Fruit fly (Drosophila melanogaster) whole organism, wandering third instar larva: Measurements from ENCODE around the gene CG13086.
A peak's percentile ranks its signal among the peaks of the same experiment; 100 is the strongest.

Experiments used
- Abd-B ChIP-seq: fragments of >200 bp; optimal IDR thresholded peaks from 2 replicates; lab custom pipeline; 2017; ENCODE audit warnings: missing biosample characterization, missing genetic modification characterization
- CG32264 ChIP-seq: fragments of 200-800 bp; sonication (Bioruptor generic); optimal IDR thresholded peaks from 2 replicates; lab custom pipeline; 2016; ENCODE audit warnings: missing biosample characterization, missing genetic modification characterization
- CG9705 ChIP-seq: fragments of 200-800 bp; sonication (Bioruptor generic); optimal IDR thresholded peaks from 2 replicates; lab custom pipeline; 2018; ENCODE audit warnings: missing biosample characterization, mild to moderate bottlenecking, missing genetic modification characterization
- CrebA ChIP-seq: fragments of 200-800 bp; sonication (Bioruptor generic); optimal IDR thresholded peaks from 2 replicates; lab custom pipeline; 2016; ENCODE audit warnings: missing biosample characterization, mild to moderate bottlenecking, missing genetic modification characterization, borderline replicate concordance
- Dfd ChIP-seq: fragments of >200 bp; optimal IDR thresholded peaks from 2 replicates; lab custom pipeline; 2017; ENCODE audit warnings: missing biosample characterization, missing genetic modification characterization
- Dif ChIP-seq: fragments of 200-275, 200-300 bp; sonication (Bioruptor generic); optimal IDR thresholded peaks from 2 replicates; lab custom pipeline; 2018; ENCODE audit warnings: missing biosample characterization, missing genetic modification characterization; ENCODE audit not compliant: partially characterized antibody
- GATAd ChIP-seq: sonication (Bioruptor generic); optimal IDR thresholded peaks from 2 replicates; lab custom pipeline; 2016; ENCODE audit warnings: missing biosample characterization, missing genetic modification characterization
- HLH106 ChIP-seq: fragments of 200-800 bp; optimal IDR thresholded peaks from 3 replicates; lab custom pipeline; 2019; ENCODE audit warnings: missing biosample characterization, mild to moderate bottlenecking, missing genetic modification characterization, moderate library complexity
- Hnf4 ChIP-seq: fragments of 200-800 bp; sonication (Bioruptor generic); optimal IDR thresholded peaks from 2 replicates; lab custom pipeline; 2016; ENCODE audit warnings: missing biosample characterization, mild to moderate bottlenecking, missing genetic modification characterization
- Hr78 ChIP-seq: fragments of >200 bp; optimal IDR thresholded peaks from 2 replicates; lab custom pipeline; 2017; ENCODE audit warnings: missing biosample characterization, missing genetic modification characterization
- Hr83 ChIP-seq: fragments of 200-300 bp; sonication (Bioruptor generic); optimal IDR thresholded peaks from 2 replicates; lab custom pipeline; 2016; ENCODE audit warnings: missing biosample characterization, mild to moderate bottlenecking, missing genetic modification characterization, moderate library complexity; ENCODE audit not compliant: poor library complexity, severe bottlenecking
- Jra ChIP-seq: sonication (Bioruptor generic); optimal IDR thresholded peaks from 2 replicates; lab custom pipeline; 2016; ENCODE audit warnings: missing biosample characterization, missing genetic modification characterization
- Mio ChIP-seq: sonication (Bioruptor generic); optimal IDR thresholded peaks from 2 replicates; lab custom pipeline; 2016; ENCODE audit warnings: missing biosample characterization, missing genetic modification characterization
- Myc ChIP-seq: fragments of >200 bp; optimal IDR thresholded peaks from 2 replicates; lab custom pipeline; 2017
- N ChIP-seq: fragments of >200 bp; optimal IDR thresholded peaks from 2 replicates; lab custom pipeline; 2018; ENCODE audit warnings: missing biosample characterization, missing external identifiers, missing genetic modification characterization
- OdsH ChIP-seq: fragments of 200-800 bp; sonication (Bioruptor generic); optimal IDR thresholded peaks from 2 replicates; lab custom pipeline; 2016; ENCODE audit warnings: missing biosample characterization, mild to moderate bottlenecking, missing genetic modification characterization
- Rel ChIP-seq, 2 experiments: fragments of 200-800 bp; sonication (Bioruptor generic) in 1 of 2; optimal IDR thresholded peaks; 2 replicates in 1 of 2; 3 replicates in 1 of 2; lab custom pipeline; 2016 to 2019; ENCODE audit warnings: mild to moderate bottlenecking in 2 of 2, missing biosample characterization in 2 of 2, missing genetic modification characterization in 2 of 2, moderate library complexity in 1 of 2
- Sp1 ChIP-seq: fragments of 200-800 bp; sonication (Bioruptor generic); optimal IDR thresholded peaks from 3 replicates; lab custom pipeline; 2019; ENCODE audit warnings: missing biosample characterization, mild to moderate bottlenecking, missing genetic modification characterization, moderate library complexity
- Vsx2 ChIP-seq: fragments of 200-300, 225-300 bp; sonication (Bioruptor generic); optimal IDR thresholded peaks from 2 replicates; lab custom pipeline; 2018; ENCODE audit warnings: missing biosample characterization, missing genetic modification characterization; ENCODE audit not compliant: partially characterized antibody
- br ChIP-seq: fragments of 200-800 bp; sonication (Bioruptor generic); optimal IDR thresholded peaks from 2 replicates; lab custom pipeline; 2016; ENCODE audit warnings: missing biosample characterization, missing genetic modification characterization
- brk ChIP-seq: fragments of 200-800 bp; sonication (Bioruptor generic); optimal IDR thresholded peaks from 2 replicates; lab custom pipeline; 2016; ENCODE audit warnings: missing biosample characterization, mild to moderate bottlenecking, missing genetic modification characterization
- dl ChIP-seq, 2 experiments: fragments of 175-275, 200-275 bp in 1 of 2; fragments of 200-275 bp in 1 of 2; sonication (Bioruptor generic); optimal IDR thresholded peaks; lab custom pipeline; 2018; ENCODE audit warnings: mild to moderate bottlenecking in 2 of 2, missing biosample characterization in 2 of 2, missing genetic modification characterization in 2 of 2, moderate library complexity in 2 of 2; ENCODE audit not compliant: partially characterized antibody in 2 of 2, insufficient read depth in 1 of 2
- dmrt93B ChIP-seq: fragments of 200-800 bp; sonication (Bioruptor generic); optimal IDR thresholded peaks from 2 replicates; lab custom pipeline; 2018; ENCODE audit warnings: missing biosample characterization, mild to moderate bottlenecking, missing genetic modification characterization
- dsf ChIP-seq: sonication (Bioruptor generic); optimal IDR thresholded peaks from 2 replicates; lab custom pipeline; 2016; ENCODE audit warnings: missing biosample characterization, missing genetic modification characterization, borderline replicate concordance
- ey ChIP-seq: fragments of 200-800 bp; sonication (Bioruptor generic); optimal IDR thresholded peaks from 2 replicates; lab custom pipeline; 2016; ENCODE audit warnings: missing biosample characterization, missing genetic modification characterization
- foxo ChIP-seq, 2 experiments: fragments of 200-800 bp; sonication (Bioruptor generic); optimal IDR thresholded peaks; 2 replicates in 1 of 2; 3 replicates in 1 of 2; lab custom pipeline; 2016 to 2017; ENCODE audit warnings: missing biosample characterization in 2 of 2, missing genetic modification characterization in 2 of 2
- fru ChIP-seq: fragments of 200-800 bp; sonication (Bioruptor generic); optimal IDR thresholded peaks from 3 replicates; lab custom pipeline; 2016; ENCODE audit warnings: missing biosample characterization, mild to moderate bottlenecking, missing genetic modification characterization
- h ChIP-seq: fragments of 200-800 bp; sonication (Bioruptor generic); optimal IDR thresholded peaks from 3 replicates; lab custom pipeline; 2016; ENCODE audit warnings: missing biosample characterization, mild to moderate bottlenecking, missing genetic modification characterization
- jim ChIP-seq: fragments of 175-275, 200-325 bp; sonication (Bioruptor generic); optimal IDR thresholded peaks from 2 replicates; lab custom pipeline; 2016; ENCODE audit warnings: missing biosample characterization, mild to moderate bottlenecking, missing genetic modification characterization
- lola ChIP-seq: fragments of >200 bp; optimal IDR thresholded peaks from 2 replicates; lab custom pipeline; 2017; ENCODE audit warnings: missing biosample characterization, missing genetic modification characterization
- pan ChIP-seq: fragments of >200 bp; optimal IDR thresholded peaks from 2 replicates; lab custom pipeline; 2017
- psq ChIP-seq: fragments of 200-800 bp; sonication (Bioruptor generic); optimal IDR thresholded peaks from 3 replicates; lab custom pipeline; 2017; ENCODE audit warnings: missing biosample characterization, mild to moderate bottlenecking, missing genetic modification characterization, moderate library complexity
- rgr ChIP-seq: fragments of 200-800 bp; sonication (Bioruptor generic); optimal IDR thresholded peaks from 3 replicates; lab custom pipeline; 2016; ENCODE audit warnings: missing biosample characterization, mild to moderate bottlenecking, missing genetic modification characterization
- sage ChIP-seq: fragments of 200-800 bp; sonication (Bioruptor generic); optimal IDR thresholded peaks from 2 replicates; lab custom pipeline; 2016; ENCODE audit warnings: missing biosample characterization, mild to moderate bottlenecking, missing genetic modification characterization
- sv ChIP-seq: fragments of 200-800 bp; sonication (Bioruptor generic); optimal IDR thresholded peaks from 3 replicates; lab custom pipeline; 2016; ENCODE audit warnings: missing biosample characterization, missing genetic modification characterization
- tai ChIP-seq: sonication (Bioruptor generic); optimal IDR thresholded peaks from 2 replicates; lab custom pipeline; 2016; ENCODE audit warnings: missing biosample characterization, missing genetic modification characterization
- usp ChIP-seq: fragments of >200 bp; optimal IDR thresholded peaks from 2 replicates; lab custom pipeline; 2017; ENCODE audit warnings: missing biosample characterization, missing genetic modification characterization
- woc ChIP-seq: sonication (Bioruptor generic); optimal IDR thresholded peaks from 2 replicates; lab custom pipeline; 2016; ENCODE audit warnings: missing biosample characterization, mild to moderate bottlenecking, missing genetic modification characterization

CG13086 gene

DNA sequence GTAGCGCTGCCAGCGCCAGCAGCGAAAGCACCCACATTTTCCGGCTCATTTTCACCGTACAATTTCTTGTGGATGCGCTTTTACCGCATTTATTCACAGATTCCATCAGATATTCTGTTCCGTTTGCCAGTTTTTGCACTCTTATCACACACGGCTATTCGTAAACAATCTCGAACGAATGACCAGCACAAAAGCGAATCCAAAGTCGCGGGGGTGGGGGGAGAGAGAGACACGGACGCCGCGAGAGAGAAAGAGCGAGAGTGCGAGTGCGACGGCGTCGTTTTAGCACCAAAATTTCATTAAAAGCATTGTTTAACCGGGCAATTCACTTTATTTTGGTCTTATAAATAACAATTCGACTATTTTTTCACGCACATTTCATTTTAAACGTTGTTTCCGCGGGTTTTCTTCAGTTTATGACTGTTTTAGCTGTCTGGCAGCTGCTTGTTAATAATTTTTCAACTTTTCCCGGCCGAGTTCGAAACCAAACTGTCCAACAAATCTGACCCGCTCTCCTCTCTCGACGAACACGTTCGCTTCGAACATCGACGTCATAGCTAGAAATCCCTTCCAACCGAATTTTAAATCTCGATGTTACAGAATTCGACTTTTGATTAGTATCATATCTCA lies 1.3 kb upstream of the CG13086 start, which contains the start of gene dnt:
Gene dnt (minus strand): TSS at position 494 of the 630 bp plus-strand sequence.
- peak; percentile 98 for TF ChIP-seq psq (GFP tag; lab: Kevin White, UChicago)
- no peak for TF ChIP-seq N (GFP tag; lab: Kevin White, UChicago)

DNA sequence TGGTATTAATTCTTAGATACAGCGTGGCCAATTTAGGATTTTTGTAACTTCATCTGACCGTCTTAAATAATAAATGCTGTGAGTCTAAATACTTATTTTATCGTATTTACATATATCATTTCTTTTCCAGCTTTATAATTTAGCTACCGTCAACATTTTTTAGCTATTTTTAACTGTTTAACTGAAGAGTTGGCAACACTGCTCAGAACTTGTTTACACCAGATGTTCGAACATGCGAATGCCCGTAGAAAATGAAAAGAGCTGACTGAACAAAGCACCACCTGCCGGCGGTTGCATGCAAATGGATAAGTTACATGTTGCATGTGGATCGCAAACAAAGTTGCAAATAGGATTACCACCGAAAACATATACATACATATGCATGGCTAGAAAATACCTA lies 645 bp upstream of the CG13086 start:
- no peak for TF ChIP-seq dsf (GFP tag; lab: Kevin White, UChicago)
- no peak for TF ChIP-seq ey (GFP tag; lab: Kevin White, UChicago)
- no peak for TF ChIP-seq Mio
- TF ChIP-seq brk: no peak
- TF ChIP-seq GATAd (GFP tag; lab: Kevin White, UChicago): no peak
- no peak for TF ChIP-seq OdsH (GFP tag; lab: Kevin White, UChicago)
- TF ChIP-seq Hr83 (GFP tag; lab: Kevin White, UChicago): no peak
- no peak for TF ChIP-seq Sp1
- TF ChIP-seq pan (lab: Kevin White, UChicago): no peak
- peak in 1 of 2 experiments; percentile 6 for TF ChIP-seq foxo (GFP tag; optimal IDR thresholded peaks at IDR 0.05; lab: Kevin White, UChicago)
- peak; percentile 93 for TF ChIP-seq Myc (lab: Kevin White, UChicago)
- no peak for TF ChIP-seq rgr
- no peak for TF ChIP-seq Dfd
- no peak for TF ChIP-seq CrebA (GFP tag; lab: Kevin White, UChicago)
- TF ChIP-seq sage (GFP tag; lab: Kevin White, UChicago): no peak
- peak; percentile 14 for TF ChIP-seq HLH106
- TF ChIP-seq sv: no peak
- no peak for TF ChIP-seq CG9705 (GFP tag; lab: Kevin White, UChicago)
- TF ChIP-seq h (GFP tag; lab: Kevin White, UChicago): peak; percentile 2
- peak; percentile 36 for TF ChIP-seq woc
- TF ChIP-seq, all 38 proteins: peak for 5

DNA sequence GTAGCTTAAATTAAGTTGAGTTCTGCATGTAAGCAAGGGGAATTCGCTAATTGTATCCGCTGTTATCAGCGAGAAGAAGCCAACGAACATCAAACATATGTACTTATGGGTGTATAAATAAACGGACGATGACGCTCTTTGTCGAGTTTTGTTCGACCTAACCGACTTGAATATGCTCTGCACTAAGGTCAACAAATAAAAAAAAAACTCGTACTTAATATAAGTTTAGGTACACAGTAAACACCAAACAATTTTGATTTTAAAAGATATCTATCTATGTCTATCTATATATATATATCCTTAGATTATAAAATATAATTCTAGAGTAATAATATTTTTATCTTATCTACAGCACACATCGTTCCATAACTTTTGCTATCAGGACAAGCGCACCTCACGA lies 447 bp downstream of the CG13086 start:
- TF ChIP-seq usp (GFP tag; lab: Kevin White, UChicago): no peak
- TF ChIP-seq HLH106: peak; percentile 56
- TF ChIP-seq dsf (GFP tag; lab: Kevin White, UChicago): no peak
- no peak for TF ChIP-seq br (GFP tag; lab: Kevin White, UChicago)
- peak; percentile 23 for TF ChIP-seq tai
- no peak for TF ChIP-seq Jra (GFP tag; lab: Kevin White, UChicago)
- no peak for TF ChIP-seq Hr78 (GFP tag; lab: Kevin White, UChicago)
- TF ChIP-seq CG9705 (GFP tag; lab: Kevin White, UChicago): no peak
- peak; percentile 68 for TF ChIP-seq OdsH (GFP tag; lab: Kevin White, UChicago)
- TF ChIP-seq N (GFP tag; lab: Kevin White, UChicago): no peak
- TF ChIP-seq Hnf4 (GFP tag; lab: Kevin White, UChicago): peak; percentile 43
- no peak for TF ChIP-seq Myc (lab: Kevin White, UChicago)
- TF ChIP-seq lola (GFP tag; lab: Kevin White, UChicago): no peak
- TF ChIP-seq psq (GFP tag; lab: Kevin White, UChicago): peak; percentile 62
- TF ChIP-seq fru (GFP tag; lab: Kevin White, UChicago): peak; percentile 58
- no peak for TF ChIP-seq Rel (GFP tag; optimal IDR thresholded peaks at IDR 0.05; lab: Kevin White, UChicago)
- TF ChIP-seq Rel (tag; optimal IDR thresholded peaks at IDR 0.05; lab: Kevin White, UChicago): peak; percentile 78
- TF ChIP-seq GATAd (GFP tag; lab: Kevin White, UChicago): no peak
- peak; percentile 61 for TF ChIP-seq h (GFP tag; lab: Kevin White, UChicago)
- peak; percentile 82 for TF ChIP-seq rgr
- TF ChIP-seq Vsx2 (GFP tag; lab: Kevin White, UChicago): no peak
- peak; percentile 14 for TF ChIP-seq Hr83 (GFP tag; lab: Kevin White, UChicago)
- TF ChIP-seq foxo (GFP tag; optimal IDR thresholded peaks at IDR 0.05; lab: Kevin White, UChicago): peak in 1 of 2 experiments; percentile 74
- TF ChIP-seq dl (GFP tag; optimal IDR thresholded peaks at IDR 0.05; lab: Kevin White, UChicago; ENCODE audit: insufficient read depth in 1 of 2, partially characterized antibody in 2 of 2): no peak
- peak; percentile 9 for TF ChIP-seq CG32264 (GFP tag; lab: Kevin White, UChicago)
- TF ChIP-seq brk: peak; percentile 57
- no peak for TF ChIP-seq jim (GFP tag; lab: Kevin White, UChicago)
- peak; percentile 63 for TF ChIP-seq Sp1
- TF ChIP-seq Mio: no peak
- no peak for TF ChIP-seq Dfd
- peak; percentile 37 for TF ChIP-seq ey (GFP tag; lab: Kevin White, UChicago)
- TF ChIP-seq Abd-B (GFP tag; lab: Kevin White, UChicago): no peak
- no peak for TF ChIP-seq woc
- peak; percentile 29 for TF ChIP-seq dmrt93B
- peak; percentile 51 for TF ChIP-seq sage (GFP tag; lab: Kevin White, UChicago)
- TF ChIP-seq CrebA (GFP tag; lab: Kevin White, UChicago): no peak
- TF ChIP-seq Dif (GFP tag; lab: Kevin White, UChicago): no peak
- TF ChIP-seq sv: no peak
- TF ChIP-seq pan (lab: Kevin White, UChicago): no peak
